Worm (Caenorhabditis elegans) whole organism, late embryonic: ENCODE measurements around the gene dmsr-1.
A peak's percentile ranks its signal among the peaks of the same experiment; 100 is the strongest.

Source experiments
- C08G9.2 ChIP-seq: sonication (generic microtip); optimal IDR thresholded peaks from 2 replicates; lab custom pipeline; 2016; ENCODE audit warnings: mild to moderate bottlenecking, missing genetic modification characterization, moderate library complexity, missing compliant biosample characterization
- C38D4.7 ChIP-seq: fragments of 200-800 bp; sonication (Bioruptor generic); optimal IDR thresholded peaks from 2 replicates; lab custom pipeline; 2018; ENCODE audit warnings: mild to moderate bottlenecking, missing genetic modification characterization, moderate library complexity, missing compliant biosample characterization
- K02D7.2 ChIP-seq: sonication (generic microtip); optimal IDR thresholded peaks from 2 replicates; lab custom pipeline; 2017; ENCODE audit warnings: mild to moderate bottlenecking, missing genetic modification characterization, missing compliant biosample characterization
- K09A11.1 ChIP-seq: sonication (generic microtip); optimal IDR thresholded peaks from 2 replicates; lab custom pipeline; 2017; ENCODE audit warnings: antibody characterized with exemption, mild to moderate bottlenecking, missing genetic modification characterization, missing compliant biosample characterization; ENCODE audit not compliant: insufficient read depth
- T23F11.4 ChIP-seq: fragments of 200-800 bp; sonication (Bioruptor generic); optimal IDR thresholded peaks from 2 replicates; lab custom pipeline; 2018; ENCODE audit warnings: mild to moderate bottlenecking, missing genetic modification characterization, missing compliant biosample characterization
- Y22D7AL.16 ChIP-seq: sonication (generic microtip); optimal IDR thresholded peaks from 2 replicates; lab custom pipeline; 2016; ENCODE audit warnings: missing genetic modification characterization, missing compliant biosample characterization
- ama-1 ChIP-seq: fragments of 150-350 bp; optimal IDR thresholded peaks from 2 replicates; lab custom pipeline; 2014
- ceh-14 ChIP-seq: sonication (generic microtip); optimal IDR thresholded peaks from 2 replicates; lab custom pipeline; 2016; ENCODE audit warnings: missing genotype, missing genetic modification characterization, missing compliant biosample characterization
- ceh-31 ChIP-seq: sonication (generic microtip); optimal IDR thresholded peaks from 2 replicates; lab custom pipeline; 2016; ENCODE audit warnings: missing genetic modification characterization, missing compliant biosample characterization
- ceh-34 ChIP-seq: sonication (generic microtip); optimal IDR thresholded peaks from 2 replicates; lab custom pipeline; 2016; ENCODE audit warnings: mild to moderate bottlenecking, missing genetic modification characterization, missing compliant biosample characterization
- ceh-48 ChIP-seq: sonication (generic microtip); optimal IDR thresholded peaks from 2 replicates; lab custom pipeline; 2016; ENCODE audit warnings: missing genetic modification characterization, inconsistent platforms, missing compliant biosample characterization
- ceh-6 ChIP-seq: fragments of 200-800 bp; sonication (Bioruptor generic); optimal IDR thresholded peaks from 2 replicates; lab custom pipeline; 2018; ENCODE audit warnings: mild to moderate bottlenecking, missing genetic modification characterization, missing compliant biosample characterization
- ceh-9 ChIP-seq: sonication (generic microtip); optimal IDR thresholded peaks from 2 replicates; lab custom pipeline; 2016; ENCODE audit warnings: mild to moderate bottlenecking, missing genetic modification characterization, inconsistent platforms, missing compliant biosample characterization
- che-1 ChIP-seq: sonication (generic microtip); optimal IDR thresholded peaks from 2 replicates; lab custom pipeline; 2016; ENCODE audit warnings: mild to moderate bottlenecking, missing genetic modification characterization, missing compliant biosample characterization
- elt-2 ChIP-seq: sonication (generic microtip); optimal IDR thresholded peaks from 2 replicates; lab custom pipeline; 2016; ENCODE audit warnings: missing genetic modification reagents, missing genetic modification characterization, missing compliant biosample characterization
- fax-1 ChIP-seq: sonication (generic microtip); optimal IDR thresholded peaks from 2 replicates; lab custom pipeline; 2016; ENCODE audit warnings: missing genotype, missing genetic modification characterization, missing compliant biosample characterization
- hlh-13 ChIP-seq: fragments of 200-800 bp; sonication (Bioruptor generic); optimal IDR thresholded peaks from 2 replicates; lab custom pipeline; 2018; ENCODE audit warnings: mild to moderate bottlenecking, missing genetic modification characterization, missing compliant biosample characterization
- hlh-15 ChIP-seq: sonication (generic microtip); optimal IDR thresholded peaks from 2 replicates; lab custom pipeline; 2016; ENCODE audit warnings: missing genetic modification characterization, missing compliant biosample characterization
- hlh-6 ChIP-seq: sonication (generic microtip); optimal IDR thresholded peaks from 2 replicates; lab custom pipeline; 2016; ENCODE audit warnings: missing genotype, missing genetic modification characterization, missing compliant biosample characterization
- lin-11 ChIP-seq: fragments of 200-800 bp; sonication (Bioruptor generic); optimal IDR thresholded peaks from 2 replicates; lab custom pipeline; 2018; ENCODE audit warnings: mild to moderate bottlenecking, missing genetic modification characterization, missing compliant biosample characterization
- nhr-11 ChIP-seq: fragments of 150-350 bp; optimal IDR thresholded peaks from 2 replicates; lab custom pipeline; 2014; ENCODE audit warnings: missing biosample characterization, missing genetic modification characterization
- pat-9 ChIP-seq: fragments of 200-800 bp; sonication (Bioruptor generic); optimal IDR thresholded peaks from 2 replicates; lab custom pipeline; 2018; ENCODE audit warnings: mild to moderate bottlenecking, missing genetic modification characterization, moderate library complexity, missing compliant biosample characterization
- pax-1 ChIP-seq: fragments of 150-350 bp; optimal IDR thresholded peaks from 2 replicates; lab custom pipeline; 2014; ENCODE audit warnings: missing biosample characterization, missing genetic modification characterization
- pha-2 ChIP-seq: sonication (generic microtip); optimal IDR thresholded peaks from 2 replicates; lab custom pipeline; 2017; ENCODE audit warnings: mild to moderate bottlenecking, missing genetic modification characterization, missing compliant biosample characterization
- pha-4 ChIP-seq: fragments of 150-350 bp; optimal IDR thresholded peaks from 2 replicates; lab custom pipeline; 2018; ENCODE audit warnings: missing biosample characterization, missing genetic modification reagents, missing genetic modification characterization
- pqm-1 ChIP-seq: sonication (generic microtip); optimal IDR thresholded peaks from 2 replicates; lab custom pipeline; 2016; ENCODE audit warnings: missing genetic modification characterization, missing compliant biosample characterization
- pros-1 ChIP-seq: fragments of 150-350 bp; optimal IDR thresholded peaks from 2 replicates; lab custom pipeline; 2014; ENCODE audit warnings: missing biosample characterization, missing genetic modification reagents, missing genetic modification characterization
- rnt-1 ChIP-seq: sonication (generic microtip); optimal IDR thresholded peaks from 2 replicates; lab custom pipeline; 2016; ENCODE audit warnings: missing genetic modification characterization, missing compliant biosample characterization
- sdc-2 ChIP-seq: sonication (generic microtip); optimal IDR thresholded peaks from 2 replicates; lab custom pipeline; 2016; ENCODE audit warnings: missing genotype, missing genetic modification characterization, missing compliant biosample characterization
- sox-2 ChIP-seq: fragments of 200-800 bp; sonication (Bioruptor generic); IDR thresholded peaks from 2 replicates; pipeline ENCODE4 v1.3.6; 2022; ENCODE audit warnings: missing genetic modification reagents, missing genetic modification characterization, missing compliant biosample characterization
- sox-4 ChIP-seq: sonication (generic microtip); optimal IDR thresholded peaks from 2 replicates; lab custom pipeline; 2017; ENCODE audit warnings: mild to moderate bottlenecking, missing genetic modification characterization, inconsistent platforms, missing compliant biosample characterization
- unc-3 ChIP-seq, 2 experiments: fragments of 200-800 bp in 1 of 2; sonication (Bioruptor generic) in 1 of 2; sonication (generic microtip) in 1 of 2; conservative IDR thresholded peaks in 1 of 2; optimal IDR thresholded peaks in 1 of 2; 2 replicates each; pipeline versions ENCODE4 v1.3.6 to Lab custom; 2016 to 2022; ENCODE audit warnings: missing compliant biosample characterization in 2 of 2, missing genetic modification characterization in 2 of 2, missing genetic modification reagents in 1 of 2
- unc-42 ChIP-seq: sonication (generic microtip); optimal IDR thresholded peaks from 2 replicates; lab custom pipeline; 2016; ENCODE audit warnings: missing genotype, missing genetic modification characterization, missing compliant biosample characterization
- unc-55 ChIP-seq: sonication (generic microtip); optimal IDR thresholded peaks from 2 replicates; lab custom pipeline; 2017; ENCODE audit warnings: missing biosample characterization, missing genetic modification reagents, missing genetic modification characterization
- unc-86 ChIP-seq: sonication (generic microtip); optimal IDR thresholded peaks from 2 replicates; lab custom pipeline; 2016; ENCODE audit warnings: missing genetic modification characterization, missing compliant biosample characterization
- zip-5 ChIP-seq: sonication (generic microtip); optimal IDR thresholded peaks from 2 replicates; lab custom pipeline; 2016; ENCODE audit warnings: missing genetic modification characterization, missing compliant biosample characterization
- ztf-16 ChIP-seq: sonication (generic microtip); optimal IDR thresholded peaks from 2 replicates; lab custom pipeline; 2017; ENCODE audit warnings: missing genetic modification characterization, missing compliant biosample characterization

dmsr-1 gene

DNA sequence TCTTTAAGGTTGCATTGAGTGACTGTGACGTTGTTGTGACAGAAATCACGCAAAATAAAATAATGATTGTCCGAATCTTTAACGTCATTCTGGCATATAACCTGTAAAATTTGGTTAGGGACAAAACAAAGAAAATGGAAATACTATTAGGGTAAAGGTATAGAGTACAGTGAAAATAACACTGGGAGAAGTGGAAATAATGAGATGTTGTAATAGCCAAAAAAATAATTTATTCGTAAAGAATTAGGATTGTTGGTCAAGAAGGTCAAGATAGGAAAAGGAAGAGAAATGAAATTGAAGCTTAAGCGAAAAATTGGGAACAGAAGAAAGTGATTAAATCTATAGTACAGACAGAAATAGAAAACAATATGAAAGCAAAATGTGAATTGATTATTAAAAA lies 23.5 kb upstream of the dmsr-1 start, which contains the start of gene deg-3:
deg-3 (minus strand) TSS at position 101 of the 400 bp plus-strand sequence.
- TF ChIP-seq fax-1 (tag; lab: Kevin White, UChicago): no peak
- TF ChIP-seq unc-86 (tag; lab: Kevin White, UChicago): no peak
- TF ChIP-seq pros-1 (tag; lab: Kevin White, UChicago): no peak
- no peak for TF ChIP-seq sox-2 (GFP tag; lab: Robert Waterston, UW)
- TF ChIP-seq Y22D7AL.16 (tag; lab: Kevin White, UChicago): no peak
- no peak for TF ChIP-seq hlh-6 (tag; lab: Kevin White, UChicago)
- TF ChIP-seq ama-1 (lab: Kevin White, UChicago): no peak
- TF ChIP-seq nhr-11 (tag; lab: Kevin White, UChicago): no peak
- no peak for TF ChIP-seq ceh-34 (tag; lab: Kevin White, UChicago)
- TF ChIP-seq pha-4 (tag; lab: Kevin White, UChicago): no peak
- TF ChIP-seq unc-55 (GFP tag; lab: Kevin White, UChicago): no peak
- TF ChIP-seq ztf-16: no peak
- no peak for TF ChIP-seq pat-9 (tag; lab: Kevin White, UChicago)
- TF ChIP-seq ceh-48 (tag; lab: Kevin White, UChicago): no peak
- no peak for TF ChIP-seq sdc-2 (tag; lab: Kevin White, UChicago)
- no peak for TF ChIP-seq ceh-14
- TF ChIP-seq, all 69 proteins: peak for 0

DNA sequence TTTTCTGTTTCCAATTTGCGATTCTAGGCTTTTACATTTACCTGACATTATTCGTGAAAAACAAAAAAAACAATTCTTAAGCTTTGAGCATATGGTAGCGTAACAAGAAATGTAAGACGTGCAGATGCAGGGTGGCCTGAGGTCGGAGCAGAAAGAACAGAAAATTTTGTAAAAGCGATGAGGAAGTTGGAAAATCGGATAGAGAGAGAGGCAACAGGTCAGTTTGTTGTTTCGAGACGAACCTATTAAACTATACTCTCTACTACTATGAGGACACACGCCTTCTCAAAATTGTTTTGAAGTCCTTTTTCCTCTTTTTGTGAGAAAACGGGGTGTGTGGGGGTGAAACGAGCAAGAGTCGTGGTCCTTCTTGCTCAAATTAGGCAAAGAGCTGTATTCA lies 17.0 kb upstream of the dmsr-1 start, which contains the start of gene des-2:
des-2 (minus strand) TSS at position 101 of the 400 bp plus-strand sequence.
- TF ChIP-seq che-1 (no peak), lin-11 (no peak), hlh-15 (no peak), C38D4.7 (no peak), ceh-6 (GFP tag; lab: Kevin White, UChicago) (no peak), pros-1 (tag; lab: Kevin White, UChicago) (no peak), pat-9 (tag; lab: Kevin White, UChicago) (no peak), K09A11.1 (tag; lab: Kevin White, UChicago) (no peak)

DNA sequence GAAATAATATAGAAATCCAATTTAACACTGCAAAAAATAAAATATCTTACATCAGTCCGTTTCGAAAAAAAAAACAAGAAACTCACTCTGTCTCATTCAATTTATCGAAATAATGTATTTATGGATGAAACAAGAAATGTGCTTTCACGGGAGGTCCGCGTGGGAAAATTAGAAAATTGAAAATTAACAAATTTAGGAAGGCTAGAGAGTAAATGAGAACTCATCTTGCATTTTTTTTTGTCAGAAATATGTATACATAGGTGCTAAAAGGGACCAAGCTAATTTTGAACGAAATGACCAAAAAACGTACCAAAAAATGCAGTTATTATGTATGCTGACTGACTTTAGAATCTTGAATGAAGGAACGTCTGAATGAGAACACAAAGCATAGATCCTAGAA lies 14.0 kb upstream of the dmsr-1 start, which contains the start of gene T26H10.2:
T26H10.2 (minus strand) TSS at position 101 of the 400 bp plus-strand sequence.
- TF ChIP-seq nhr-11 (tag; lab: Kevin White, UChicago) (no peak), sox-4 (no peak), ceh-9 (tag; lab: Kevin White, UChicago) (no peak), pqm-1 (no peak), fax-1 (tag; lab: Kevin White, UChicago) (no peak), elt-2 (tag; lab: Kevin White, UChicago) (no peak), zip-5 (tag; lab: Kevin White, UChicago) (no peak), C38D4.7 (no peak), pha-2 (tag; lab: Kevin White, UChicago) (no peak), pax-1 (tag; lab: Kevin White, UChicago) (no peak), che-1 (no peak), pros-1 (tag; lab: Kevin White, UChicago) (no peak), rnt-1 (tag; lab: Kevin White, UChicago) (no peak), hlh-13 (GFP tag; lab: Kevin White, UChicago) (no peak), unc-3 (GFP tag; conservative IDR thresholded peaks at IDR 0.05; lab: Robert Waterston, UW) (no peak), unc-3 (tag; optimal IDR thresholded peaks at IDR 0.05; lab: Kevin White, UChicago) (no peak), K02D7.2 (tag; lab: Kevin White, UChicago) (no peak), C08G9.2 (no peak), pha-4 (tag; lab: Kevin White, UChicago) (no peak), ceh-14 (no peak), sdc-2 (tag; lab: Kevin White, UChicago) (no peak)

DNA sequence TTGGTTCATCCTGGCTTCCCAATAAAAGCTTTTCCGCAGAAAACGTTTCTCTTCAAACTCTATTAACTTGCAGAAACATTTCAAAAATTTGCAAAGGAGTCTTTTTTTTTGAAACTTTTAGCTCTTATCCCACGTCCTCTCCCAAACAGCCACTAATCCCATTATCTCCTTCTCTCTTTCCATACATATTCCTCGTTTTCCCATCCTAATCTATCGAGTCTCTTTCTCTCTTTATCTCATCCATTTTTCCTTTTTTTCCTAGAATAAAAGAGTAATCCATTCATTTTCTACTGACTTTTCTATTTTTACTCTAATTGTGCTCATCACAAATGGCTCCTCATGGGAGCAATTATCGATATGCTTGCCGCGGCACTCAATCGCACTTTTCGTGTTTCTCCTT lies 9.8 kb upstream of the dmsr-1 start:
- TF ChIP-seq unc-42 (tag; lab: Kevin White, UChicago) (peak; percentile 83), T23F11.4 (no peak), ceh-31 (peak; percentile 19)
